Worm (Caenorhabditis elegans) whole organism, L3 larva: Measurements from ENCODE around the gene fbxc-19.
A peak's percentile ranks its signal among the peaks of the same experiment; 100 is the strongest.

Experiments used
- R02D3.7 ChIP-seq: fragments of 150-350 bp; optimal IDR thresholded peaks from 2 replicates; lab custom pipeline; 2014; ENCODE audit warnings: missing biosample characterization, missing genetic modification characterization
- ceh-82 ChIP-seq: fragments of 150-350 bp; optimal IDR thresholded peaks from 2 replicates; lab custom pipeline; 2014; ENCODE audit warnings: missing biosample characterization, missing genetic modification characterization
- elt-2 ChIP-seq: sonication (generic microtip); optimal IDR thresholded peaks from 2 replicates; lab custom pipeline; 2016; ENCODE audit warnings: missing genetic modification reagents, mild to moderate bottlenecking, missing genetic modification characterization, missing compliant biosample characterization
- fos-1 ChIP-seq: fragments of 150-350 bp; optimal IDR thresholded peaks from 2 replicates; lab custom pipeline; 2014; ENCODE audit warnings: missing biosample characterization, missing genetic modification characterization
- pqm-1 ChIP-seq: fragments of 150-350 bp; optimal IDR thresholded peaks from 2 replicates; lab custom pipeline; 2017; ENCODE audit warnings: missing biosample characterization, missing genetic modification characterization, inconsistent platforms
- snpc-4 ChIP-seq: fragments of 150-350 bp; optimal IDR thresholded peaks from 2 replicates; lab custom pipeline; 2014; ENCODE audit warnings: missing biosample characterization, missing genetic modification characterization
- unc-62 ChIP-seq: fragments of 150-350 bp; sonication (generic microtip); optimal IDR thresholded peaks from 4 replicates; lab custom pipeline; 2014; ENCODE audit warnings: missing biosample characterization, missing genetic modification reagents, missing genetic modification characterization
- zag-1 ChIP-seq: fragments of 150-350 bp; optimal IDR thresholded peaks from 2 replicates; lab custom pipeline; 2014; ENCODE audit warnings: missing biosample characterization, missing genetic modification characterization

- TF ChIP-seq snpc-4 (tag; lab: Kevin White, UChicago) (no peak), fos-1 (tag; lab: Kevin White, UChicago) (no peak), R02D3.7 (tag; lab: Kevin White, UChicago) (no peak), unc-62 (GFP tag; lab: Kevin White, UChicago) (no peak), elt-2 (tag; lab: Kevin White, UChicago) (peak; percentile 94), zag-1 (tag; lab: Kevin White, UChicago) (no peak), ceh-82 (tag; lab: Kevin White, UChicago) (no peak), pqm-1 (tag; lab: Kevin White, UChicago) (no peak)
Observed at ce11 chrII:1842894-1843293, 22.6 kb downstream of the fbxc-19 start, which contains the start of the genes C52E2.5 and C52E2.4.
